Worm (Caenorhabditis elegans): ENCODE measurements around the gene scrm-5.

DNA sequence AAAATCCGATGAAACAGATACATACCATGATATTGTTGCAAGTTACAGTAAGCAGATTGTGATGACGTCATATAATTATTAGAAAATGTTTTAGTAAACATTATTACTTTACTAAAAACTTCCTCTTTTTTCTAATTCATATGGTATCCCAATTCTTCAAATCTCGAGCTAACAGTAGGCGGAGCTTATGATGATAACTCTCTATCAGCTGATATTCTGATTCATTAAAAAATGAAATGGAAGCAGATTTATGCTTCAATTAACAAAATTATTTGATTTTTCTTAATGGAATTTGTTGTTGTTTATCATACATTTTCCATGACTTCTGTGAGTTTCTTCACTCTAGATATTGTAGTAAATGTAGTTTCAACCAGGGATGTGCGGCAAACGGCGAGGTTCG is 42.1 kb downstream of the scrm-5 start, which contains the start of gene pax-2:
- TF ChIP-seq him-1 (tag; optimal IDR thresholded peaks at IDR 0.05) (no peak), dao-5 (tag; optimal IDR thresholded peaks at IDR 0.05) (no peak), W03F9.2 (tag; optimal IDR thresholded peaks at IDR 0.05) (no peak)
